Worm (Caenorhabditis elegans) whole organism, early embryonic: ENCODE data around the gene krr-1.
A peak's percentile ranks its signal among the peaks of the same experiment; 100 is the strongest.

Experiments
- B0310.2 ChIP-seq: sonication (generic microtip); optimal IDR thresholded peaks from 2 replicates; lab custom pipeline; 2016; ENCODE audit warnings: mild to moderate bottlenecking, missing genetic modification characterization, missing compliant biosample characterization
- F13C5.2 ChIP-seq: sonication (generic microtip); optimal IDR thresholded peaks from 2 replicates; lab custom pipeline; 2017; ENCODE audit warnings: mild to moderate bottlenecking, missing genetic modification characterization, inconsistent platforms, missing compliant biosample characterization
- aly-1 ChIP-seq: sonication (generic microtip); optimal IDR thresholded peaks from 2 replicates; lab custom pipeline; 2016; ENCODE audit warnings: missing genetic modification characterization, missing compliant biosample characterization
- ama-1 ChIP-seq: fragments of 150-350 bp; optimal IDR thresholded peaks from 2 replicates; lab custom pipeline; 2014
- ceh-13 ChIP-seq: fragments of 200-800 bp; sonication (Bioruptor generic); optimal IDR thresholded peaks from 2 replicates; lab custom pipeline; 2018; ENCODE audit warnings: mild to moderate bottlenecking, missing genetic modification characterization, missing compliant biosample characterization
- ceh-36 ChIP-seq: sonication (generic microtip); optimal IDR thresholded peaks from 2 replicates; lab custom pipeline; 2016; ENCODE audit warnings: missing genetic modification characterization, inconsistent platforms, missing compliant biosample characterization
- ets-7 ChIP-seq: sonication (generic microtip); optimal IDR thresholded peaks from 2 replicates; lab custom pipeline; 2016; ENCODE audit warnings: missing genotype, missing genetic modification characterization, missing compliant biosample characterization
- flt-1 ChIP-seq: fragments of 200-800 bp; sonication (Bioruptor generic); IDR thresholded peaks from 2 replicates; pipeline ENCODE4 v1.3.6; 2022; ENCODE audit warnings: missing genetic modification characterization, missing compliant biosample characterization
- hmbx-1 ChIP-seq: sonication (generic microtip); optimal IDR thresholded peaks from 2 replicates; lab custom pipeline; 2016; ENCODE audit warnings: mild to moderate bottlenecking, missing genetic modification characterization, missing compliant biosample characterization
- hmg-4 ChIP-seq: fragments of 200-800 bp; sonication (Bioruptor generic); optimal IDR thresholded peaks from 2 replicates; lab custom pipeline; 2018; ENCODE audit warnings: mild to moderate bottlenecking, missing genetic modification characterization, missing compliant biosample characterization
- hnd-1 ChIP-seq: sonication (generic microtip); optimal IDR thresholded peaks from 2 replicates; lab custom pipeline; 2016; ENCODE audit warnings: missing genetic modification characterization, missing compliant biosample characterization
- pes-1 ChIP-seq: fragments of 200-800 bp; sonication (Bioruptor generic); IDR thresholded peaks from 2 replicates; pipeline ENCODE4 v1.3.6; 2022; ENCODE audit warnings: missing genetic modification reagents, missing genetic modification characterization, missing compliant biosample characterization
- scrt-1 ChIP-seq: fragments of 200-800 bp; sonication (Bioruptor generic); IDR thresholded peaks from 2 replicates; pipeline ENCODE4 v1.3.6; 2022; ENCODE audit warnings: missing genetic modification characterization, missing compliant biosample characterization
- sea-1 ChIP-seq: fragments of 200-800 bp; sonication (Bioruptor generic); conservative IDR thresholded peaks from 2 replicates; pipeline ENCODE4 v1.3.6; 2022; ENCODE audit warnings: missing genetic modification characterization, missing compliant biosample characterization
- tbx-11 ChIP-seq: fragments of 200-800 bp; sonication (Bioruptor generic); IDR thresholded peaks from 2 replicates; pipeline ENCODE4 v1.3.6; 2022; ENCODE audit warnings: missing genetic modification characterization, missing compliant biosample characterization
- tbx-37 ChIP-seq: fragments of 200-800 bp; sonication (Bioruptor generic); conservative IDR thresholded peaks from 2 replicates; pipeline ENCODE4 v1.3.6; 2022; ENCODE audit warnings: missing genetic modification reagents, missing genetic modification characterization, missing compliant biosample characterization
- tra-4 ChIP-seq: sonication (generic microtip); optimal IDR thresholded peaks from 2 replicates; lab custom pipeline; 2017; ENCODE audit warnings: missing genetic modification characterization, missing compliant biosample characterization

krr-1 gene

DNA sequence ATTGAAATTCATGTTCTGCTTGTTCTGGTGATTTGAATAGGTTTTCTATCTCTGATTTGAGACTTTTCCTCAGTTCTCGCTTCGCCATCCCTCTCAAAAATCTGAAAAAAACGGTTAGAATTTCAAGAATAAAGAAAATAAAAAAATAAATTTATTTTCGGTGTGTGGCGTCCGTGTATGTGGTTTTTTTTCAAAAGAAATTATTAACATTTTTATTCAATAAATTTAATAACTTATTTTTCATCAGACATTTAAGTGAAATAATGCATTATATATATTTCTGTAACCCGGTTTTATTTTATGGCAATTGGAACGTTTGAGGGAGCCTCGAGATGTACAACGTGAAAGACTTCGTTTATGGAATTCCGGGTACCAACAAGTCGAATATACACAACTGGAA lies 3.7 kb downstream of the krr-1 start, which contains the start of gene C05C8.5:
Gene C05C8.5, minus strand, starts transcription at position 101 of the 400 bp plus-strand sequence.
- TF ChIP-seq aly-1 (no peak), hmg-4 (no peak), hnd-1 (no peak), tbx-11 (GFP tag; lab: Robert Waterston, UW) (no peak), F13C5.2 (tag; lab: Kevin White, UChicago) (no peak), sea-1 (GFP tag; lab: Robert Waterston, UW) (no peak), tbx-37 (GFP tag; lab: Robert Waterston, UW) (no peak), B0310.2 (no peak), hmbx-1 (tag; lab: Kevin White, UChicago) (no peak), ceh-13 (GFP tag; lab: Kevin White, UChicago) (no peak), ama-1 (lab: Kevin White, UChicago) (no peak), tra-4 (tag; lab: Kevin White, UChicago) (no peak), ceh-36 (tag; lab: Kevin White, UChicago) (no peak), scrt-1 (no peak)

DNA sequence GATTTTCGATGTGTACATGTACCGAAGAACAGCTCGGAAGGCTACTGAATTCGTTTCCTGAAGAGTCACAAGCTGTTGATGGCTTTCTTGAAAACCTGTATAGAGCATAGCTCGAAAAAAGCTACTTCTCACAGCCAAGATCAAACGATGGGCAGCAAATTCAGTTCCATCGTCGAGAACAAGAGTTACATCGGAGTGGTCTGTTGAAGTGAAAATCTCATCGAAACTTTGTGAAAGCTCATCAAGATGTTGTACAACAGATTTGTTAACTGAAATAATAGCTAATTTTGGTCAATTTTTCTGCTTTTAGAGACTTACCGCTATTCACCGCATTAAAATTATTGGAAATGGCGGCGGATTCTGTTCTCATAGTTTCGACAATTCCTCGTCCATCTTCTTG lies 5.7 kb downstream of the krr-1 start:
- TF ChIP-seq scrt-1 (no peak), pes-1 (GFP tag; lab: Robert Waterston, UW) (no peak), B0310.2 (no peak), tbx-11 (GFP tag; lab: Robert Waterston, UW) (no peak), hmbx-1 (tag; lab: Kevin White, UChicago) (no peak), ceh-13 (GFP tag; lab: Kevin White, UChicago) (no peak), ama-1 (lab: Kevin White, UChicago) (no peak), sea-1 (GFP tag; lab: Robert Waterston, UW) (no peak), tbx-37 (GFP tag; lab: Robert Waterston, UW) (no peak), flt-1 (no peak), hnd-1 (no peak), tra-4 (tag; lab: Kevin White, UChicago) (no peak), hmg-4 (no peak), ceh-36 (tag; lab: Kevin White, UChicago) (no peak), F13C5.2 (tag; lab: Kevin White, UChicago) (no peak)

DNA sequence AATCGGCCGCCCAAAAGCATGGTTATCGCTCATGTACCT lies 5.9 kb downstream of the krr-1 start, which contains the start of gene hpo-9:
Gene hpo-9, minus strand, starts transcription at position 37 of the 39 bp plus-strand sequence.
- TF ChIP-seq F13C5.2 (tag; lab: Kevin White, UChicago) (no peak), aly-1 (no peak), hmg-4 (no peak), B0310.2 (no peak), pes-1 (GFP tag; lab: Robert Waterston, UW) (no peak), hnd-1 (no peak), ceh-13 (GFP tag; lab: Kevin White, UChicago) (no peak), ceh-36 (tag; lab: Kevin White, UChicago) (no peak)

DNA sequence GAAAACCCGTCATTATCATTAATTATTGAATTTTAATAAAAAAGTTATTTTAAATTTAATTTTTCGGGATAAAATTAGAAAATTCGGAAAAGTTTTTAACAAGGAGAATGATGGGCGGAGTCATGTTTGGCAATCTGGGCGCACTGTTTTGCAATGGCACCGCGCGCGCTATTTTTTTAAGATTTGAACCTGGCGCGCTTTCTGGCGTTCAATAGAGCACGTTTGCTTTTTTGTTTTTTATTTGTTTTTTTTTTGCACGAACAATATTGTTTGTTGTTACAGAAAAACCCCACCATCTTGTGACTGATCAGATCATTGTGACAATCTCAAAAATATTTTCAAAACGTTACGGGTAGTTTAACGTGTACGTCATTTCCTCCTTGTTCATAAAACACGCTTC lies 6.1 kb downstream of the krr-1 start, which contains the start of gene hyls-1:
Gene hyls-1, plus strand, starts transcription at position 249 of the 400 bp plus-strand sequence.
- TF ChIP-seq F13C5.2 (tag; lab: Kevin White, UChicago): peak; percentile 60
- no peak for TF ChIP-seq scrt-1
- TF ChIP-seq tbx-37 (GFP tag; lab: Robert Waterston, UW): peak; percentile 41; the same call in 1 of the 2 replicates
- TF ChIP-seq hmbx-1 (tag; lab: Kevin White, UChicago): no peak
- no peak for TF ChIP-seq flt-1
- no peak for TF ChIP-seq sea-1 (GFP tag; lab: Robert Waterston, UW)
- TF ChIP-seq hnd-1: no peak
- TF ChIP-seq tra-4 (tag; lab: Kevin White, UChicago): no peak
- no peak for TF ChIP-seq pes-1 (GFP tag; lab: Robert Waterston, UW)
- TF ChIP-seq hmg-4: peak; percentile 5
- no peak for TF ChIP-seq ceh-13 (GFP tag; lab: Kevin White, UChicago)

DNA sequence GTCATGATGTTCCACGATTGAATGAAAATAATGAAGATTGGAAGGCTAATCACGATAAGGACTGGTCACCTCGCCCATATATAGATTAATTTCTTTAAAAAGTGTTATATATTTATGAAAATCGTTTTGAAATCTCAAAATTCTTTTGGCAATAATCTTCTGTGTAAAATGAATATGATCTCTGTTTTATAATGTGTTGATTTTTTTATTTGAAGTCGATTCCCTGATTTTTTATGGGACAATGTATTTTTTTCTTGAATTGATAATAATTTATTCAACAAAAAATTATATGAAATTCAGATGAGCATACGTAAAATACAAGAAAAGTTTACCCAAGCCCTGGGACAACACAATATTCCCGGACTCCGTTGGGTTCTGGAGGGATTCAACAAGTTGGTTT lies 8.5 kb downstream of the krr-1 start, which contains the start of gene C05C8.1:
Gene C05C8.1, plus strand, starts transcription at position 301 of the 400 bp plus-strand sequence.
- TF ChIP-seq scrt-1: no peak
- TF ChIP-seq ets-7: no peak

DNA sequence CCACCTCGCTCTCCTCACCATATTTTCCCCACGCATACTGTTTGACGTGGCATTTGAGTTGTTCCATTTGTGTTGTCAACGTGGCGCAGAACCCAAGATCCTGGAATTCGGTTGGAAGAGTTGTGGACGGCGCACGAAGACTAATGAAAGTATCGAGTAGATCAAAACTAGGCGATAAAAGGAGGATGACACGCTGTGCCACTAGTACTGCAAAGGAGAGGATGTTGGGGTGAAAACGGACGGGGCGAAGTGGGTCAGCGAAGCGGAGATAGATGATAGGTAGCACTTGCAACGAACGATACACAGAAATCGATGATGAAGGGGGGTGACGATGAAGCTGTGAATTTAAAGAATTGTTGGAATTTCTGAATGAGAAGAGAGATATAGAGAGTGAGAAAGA lies 16.0 kb downstream of the krr-1 start, which contains the start of gene C05C8.7:
Gene C05C8.7, minus strand, starts transcription at position 100 of the 400 bp plus-strand sequence.
- TF ChIP-seq B0310.2: no peak

ce11 chrV:7248227-7248953 lies 17.4 kb downstream of the krr-1 start:
- no peak for TF ChIP-seq sea-1 (GFP tag; lab: Robert Waterston, UW)
- no peak for TF ChIP-seq F13C5.2 (tag; lab: Kevin White, UChicago)
- TF ChIP-seq ceh-13 (GFP tag; lab: Kevin White, UChicago): no peak
- no peak for TF ChIP-seq ama-1 (lab: Kevin White, UChicago)
- TF ChIP-seq tbx-11 (GFP tag; lab: Robert Waterston, UW): no peak

DNA sequence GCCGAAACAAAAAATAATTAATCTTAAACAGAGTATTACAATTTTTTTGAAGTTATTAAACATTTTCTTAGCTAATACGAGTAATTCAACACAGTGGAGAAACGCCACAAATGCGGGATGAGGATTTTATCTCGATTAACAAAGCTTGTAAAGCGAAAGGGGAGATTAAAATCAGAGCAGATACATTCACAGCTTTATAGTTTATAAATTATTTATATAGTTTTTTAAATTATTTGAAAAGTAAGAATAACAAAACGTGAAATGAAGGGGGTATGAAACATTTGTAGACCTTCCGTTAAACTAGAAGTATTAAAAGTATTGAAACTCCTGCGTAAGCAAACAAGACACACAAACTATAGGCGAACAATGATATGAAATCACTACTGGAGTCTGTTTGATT lies 24.1 kb downstream of the krr-1 start, which contains the start of gene C05C8.8:
Gene C05C8.8, minus strand, starts transcription at position 101 of the 400 bp plus-strand sequence.
- TF ChIP-seq ama-1 (lab: Kevin White, UChicago) (no peak), scrt-1 (no peak), flt-1 (no peak), hmg-4 (no peak), sea-1 (GFP tag; lab: Robert Waterston, UW) (no peak)

- TF ChIP-seq ama-1 (lab: Kevin White, UChicago) (no peak), hnd-1 (no peak), tbx-37 (GFP tag; lab: Robert Waterston, UW) (no peak), scrt-1 (no peak), ceh-13 (GFP tag; lab: Kevin White, UChicago) (no peak), ceh-36 (tag; lab: Kevin White, UChicago) (no peak), ets-7 (no peak), hmbx-1 (tag; lab: Kevin White, UChicago) (no peak)
Measured at ce11 chrV:7258965-7259364, 28.0 kb downstream of the krr-1 start, which contains the start of gene C13A2.12. Gene C13A2.12, plus strand, starts transcription at chrV:7259265.
